Fruit fly (Drosophila melanogaster) whole organism, embryonic: Measurements from ENCODE around the gene trv.

Experiments
- Atf-2 ChIP-seq: fragments of 200-800 bp; sonication (Bioruptor generic); optimal IDR thresholded peaks from 2 replicates; lab custom pipeline; 2016; ENCODE audit warnings: missing biosample characterization, missing genetic modification characterization
- CG10654 ChIP-seq: fragments of 200-800 bp; sonication (Bioruptor generic); optimal IDR thresholded peaks from 2 replicates; lab custom pipeline; 2016; ENCODE audit warnings: missing biosample characterization, missing genetic modification characterization
- CG12219 ChIP-seq: fragments of 200-800 bp; sonication (Bioruptor generic); optimal IDR thresholded peaks from 3 replicates; lab custom pipeline; 2018; ENCODE audit warnings: missing biosample characterization, mild to moderate bottlenecking, missing genetic modification characterization
- CG12299 ChIP-seq: fragments of 200-800 bp; sonication (Bioruptor generic); optimal IDR thresholded peaks from 2 replicates; lab custom pipeline; 2018; ENCODE audit warnings: missing biosample characterization, mild to moderate bottlenecking, missing genetic modification characterization
- CG12391 ChIP-seq: fragments of 200-800 bp; sonication (Bioruptor generic); optimal IDR thresholded peaks from 3 replicates; lab custom pipeline; 2018; ENCODE audit warnings: missing biosample characterization, mild to moderate bottlenecking, missing genetic modification characterization, moderate library complexity
- CG13296 ChIP-seq: fragments of 200-800 bp; sonication (Bioruptor generic); optimal IDR thresholded peaks from 3 replicates; lab custom pipeline; 2018; ENCODE audit warnings: missing biosample characterization, mild to moderate bottlenecking, missing genetic modification characterization
- CG14965 ChIP-seq: fragments of 200-800 bp; sonication (Bioruptor generic); optimal IDR thresholded peaks from 2 replicates; lab custom pipeline; 2016; ENCODE audit warnings: missing biosample characterization, missing genetic modification characterization, borderline replicate concordance
- CG15073 ChIP-seq: fragments of 200-800 bp; sonication (Bioruptor generic); optimal IDR thresholded peaks from 2 replicates; lab custom pipeline; 2016; ENCODE audit warnings: missing biosample characterization, missing genetic modification characterization
- CG15601 ChIP-seq: fragments of 200-800 bp; sonication (Bioruptor generic); optimal IDR thresholded peaks from 3 replicates; lab custom pipeline; 2019; ENCODE audit warnings: missing biosample characterization, mild to moderate bottlenecking, missing genetic modification characterization, moderate library complexity
- CG1602 ChIP-seq: fragments of 200-800 bp; sonication (Bioruptor generic); optimal IDR thresholded peaks from 3 replicates; lab custom pipeline; 2016; ENCODE audit warnings: missing biosample characterization, missing genetic modification characterization
- CG2202 ChIP-seq: fragments of 200-800 bp; sonication (Bioruptor generic); optimal IDR thresholded peaks from 2 replicates; lab custom pipeline; 2018; ENCODE audit warnings: missing biosample characterization, mild to moderate bottlenecking, missing genetic modification characterization
- CG31441 ChIP-seq: fragments of 200-800 bp; sonication (Bioruptor generic); IDR thresholded peaks from 2 replicates; pipeline ENCODE4 v1.3.6; 2022; ENCODE audit warnings: missing biosample characterization, missing genetic modification characterization
- CG32772 ChIP-seq: fragments of 200-800 bp; sonication (Bioruptor generic); IDR thresholded peaks from 2 replicates; pipeline ENCODE4 v1.3.6; 2022; ENCODE audit warnings: missing biosample characterization, missing genetic modification characterization
- CG4282 ChIP-seq: fragments of 200-800 bp; sonication (Bioruptor generic); optimal IDR thresholded peaks from 2 replicates; lab custom pipeline; 2016; ENCODE audit warnings: missing biosample characterization, missing genetic modification characterization
- CG4820 ChIP-seq: fragments of 200-800 bp; sonication (Bioruptor generic); optimal IDR thresholded peaks from 3 replicates; lab custom pipeline; 2016; ENCODE audit warnings: missing biosample characterization, missing genetic modification characterization
- CG6813 ChIP-seq: fragments of 200-800 bp; sonication (Bioruptor generic); optimal IDR thresholded peaks from 2 replicates; lab custom pipeline; 2017; ENCODE audit warnings: missing biosample characterization, missing genetic modification characterization, mild to moderate bottlenecking, moderate library complexity, missing genetic modification reagents
- CG8281 ChIP-seq: fragments of 200-800 bp; sonication (Bioruptor generic); optimal IDR thresholded peaks from 2 replicates; lab custom pipeline; 2018; ENCODE audit warnings: missing biosample characterization, mild to moderate bottlenecking, missing genetic modification characterization, moderate library complexity
- CG8290 ChIP-seq, 3 experiments: fragments of 200-800 bp; sonication (Bioruptor generic); optimal IDR thresholded peaks; 2 replicates each; lab custom pipeline; 2016 to 2019; ENCODE audit warnings: missing biosample characterization in 3 of 3, missing genetic modification characterization in 3 of 3, mild to moderate bottlenecking in 2 of 3, moderate library complexity in 1 of 3
- CG9876 ChIP-seq: fragments of 200-800 bp; sonication (Bioruptor generic); optimal IDR thresholded peaks from 2 replicates; lab custom pipeline; 2016; ENCODE audit warnings: missing biosample characterization, missing genetic modification characterization
- CkIIα-i1 ChIP-seq: fragments of 200-800 bp; sonication (Bioruptor generic); IDR thresholded peaks from 2 replicates; pipeline ENCODE4 v1.3.6; 2022; ENCODE audit warnings: missing biosample characterization, missing genetic modification characterization
- Ets97D ChIP-seq: fragments of 200-800 bp; sonication (Bioruptor generic); optimal IDR thresholded peaks from 3 replicates; lab custom pipeline; 2016; ENCODE audit warnings: missing biosample characterization, missing genetic modification characterization
- Lhr ChIP-seq: fragments of 200-800 bp; sonication (Bioruptor generic); optimal IDR thresholded peaks from 3 replicates; lab custom pipeline; 2017; ENCODE audit warnings: mild to moderate bottlenecking, missing biosample characterization, missing genetic modification reagents, missing genetic modification characterization
- NK7.1 ChIP-seq: fragments of 200-800 bp; sonication (Bioruptor generic); optimal IDR thresholded peaks from 3 replicates; lab custom pipeline; 2016; ENCODE audit warnings: missing biosample characterization, missing genetic modification characterization
- Oaz ChIP-seq: fragments of 200-800 bp; sonication (Bioruptor generic); IDR thresholded peaks from 2 replicates; pipeline ENCODE4 v1.3.6; 2022; ENCODE audit warnings: missing biosample characterization, missing genetic modification characterization
- Pdp1 ChIP-seq, 2 experiments: fragments of 200-800 bp; sonication (Bioruptor generic); optimal IDR thresholded peaks; 3 replicates each; lab custom pipeline; 2016; ENCODE audit warnings: missing biosample characterization in 2 of 2, missing genetic modification characterization in 2 of 2, mild to moderate bottlenecking in 1 of 2, moderate library complexity in 1 of 2
- Vsx1 ChIP-seq: fragments of 200-800 bp; sonication (Bioruptor generic); optimal IDR thresholded peaks from 2 replicates; lab custom pipeline; 2017; ENCODE audit warnings: missing biosample characterization, mild to moderate bottlenecking, missing genetic modification characterization, missing genetic modification reagents
- YL-1 ChIP-seq: fragments of 200-800 bp; sonication (Bioruptor generic); optimal IDR thresholded peaks from 3 replicates; lab custom pipeline; 2017; ENCODE audit warnings: missing biosample characterization, mild to moderate bottlenecking, missing genetic modification characterization
- ato ChIP-seq: fragments of 200-800 bp; sonication (Bioruptor generic); IDR thresholded peaks from 2 replicates; pipeline ENCODE4 v1.3.6; 2022; ENCODE audit warnings: missing biosample characterization, missing genetic modification characterization; ENCODE audit not compliant: partially characterized antibody
- caup ChIP-seq: fragments of 200-800 bp; sonication (Bioruptor generic); optimal IDR thresholded peaks from 3 replicates; lab custom pipeline; 2017; ENCODE audit warnings: missing biosample characterization, mild to moderate bottlenecking, missing genetic modification characterization, moderate library complexity; ENCODE audit not compliant: severe bottlenecking
- chm ChIP-seq: fragments of 200-800 bp; sonication (Bioruptor generic); IDR thresholded peaks from 2 replicates; pipeline ENCODE4 v1.3.6; 2022; ENCODE audit warnings: missing biosample characterization, missing genetic modification characterization
- ci ChIP-seq: fragments of 200-800 bp; sonication (Bioruptor generic); IDR thresholded peaks from 3 replicates; pipeline ENCODE4 v1.3.6; 2022; ENCODE audit warnings: missing biosample characterization, missing genetic modification characterization
- dysf ChIP-seq: fragments of 200-800 bp; sonication (Bioruptor generic); IDR thresholded peaks from 3 replicates; pipeline ENCODE4 v1.3.6; 2022; ENCODE audit warnings: missing biosample characterization, missing genetic modification characterization
- en ChIP-seq: fragments of 200-800 bp; sonication (Bioruptor generic); optimal IDR thresholded peaks from 2 replicates; lab custom pipeline; 2016; ENCODE audit warnings: missing biosample characterization, missing genetic modification characterization
- fd64A ChIP-seq: fragments of 200-800 bp; sonication (Bioruptor generic); optimal IDR thresholded peaks from 3 replicates; lab custom pipeline; 2018; ENCODE audit warnings: missing biosample characterization, mild to moderate bottlenecking, missing genetic modification characterization
- ftz-f1 ChIP-seq: fragments of 200-800 bp; sonication (Bioruptor generic); optimal IDR thresholded peaks from 2 replicates; lab custom pipeline; 2016; ENCODE audit warnings: missing biosample characterization, missing genetic modification characterization
- gro ChIP-seq: fragments of 200-800 bp; sonication (Bioruptor generic); optimal IDR thresholded peaks from 2 replicates; lab custom pipeline; 2016; ENCODE audit warnings: missing biosample characterization, missing genetic modification characterization
- h ChIP-seq: fragments of >200 bp; optimal IDR thresholded peaks from 2 replicates; lab custom pipeline; 2017
- her ChIP-seq: fragments of 200-800 bp; sonication (Bioruptor generic); optimal IDR thresholded peaks from 2 replicates; lab custom pipeline; 2016; ENCODE audit warnings: missing biosample characterization, missing genetic modification characterization
- jing ChIP-seq: fragments of 200-800 bp; sonication (Bioruptor generic); optimal IDR thresholded peaks from 2 replicates; lab custom pipeline; 2018; ENCODE audit warnings: missing biosample characterization, mild to moderate bottlenecking, missing genetic modification characterization
- kni ChIP-seq: fragments of 200-800 bp; sonication (Bioruptor generic); optimal IDR thresholded peaks from 3 replicates; lab custom pipeline; 2017; ENCODE audit warnings: mild to moderate bottlenecking, missing biosample characterization, missing genetic modification reagents, missing genetic modification characterization
- p53 ChIP-seq: fragments of 200-800 bp; sonication (Bioruptor generic); optimal IDR thresholded peaks from 2 replicates; lab custom pipeline; 2016; ENCODE audit warnings: missing biosample characterization, missing genetic modification characterization
- pan ChIP-seq, 4 experiments: fragments of >200 bp in 3 of 4; fragments of 200-800 bp in 1 of 4; sonication (Bioruptor generic) in 1 of 4; optimal IDR thresholded peaks in 3 of 4; IDR thresholded peaks in 1 of 4; 2 replicates each; pipeline versions ENCODE4 v1.3.6 to Lab custom; 2017 to 2022; ENCODE audit warnings: missing biosample characterization in 2 of 4, missing genetic modification characterization in 2 of 4, mixed read lengths in 1 of 4
- pzg ChIP-seq: fragments of 200-800 bp; sonication (Bioruptor generic); optimal IDR thresholded peaks from 3 replicates; lab custom pipeline; 2018; ENCODE audit warnings: missing biosample characterization, mild to moderate bottlenecking, missing genetic modification characterization, moderate library complexity
- sc ChIP-seq, 3 experiments: fragments of >200 bp in 2 of 3; fragments of 200-800 bp in 1 of 3; sonication (Bioruptor generic) in 1 of 3; optimal IDR thresholded peaks; 2 replicates in 2 of 3; 3 replicates in 1 of 3; lab custom pipeline; 2017; ENCODE audit warnings: mild to moderate bottlenecking in 1 of 3, missing biosample characterization in 1 of 3, missing genetic modification characterization in 1 of 3, missing genetic modification reagents in 1 of 3
- slou ChIP-seq: fragments of 200-800 bp; sonication (Bioruptor generic); optimal IDR thresholded peaks from 3 replicates; lab custom pipeline; 2016; ENCODE audit warnings: missing biosample characterization, missing genetic modification characterization
- sob ChIP-seq: fragments of 200-800 bp; sonication (Bioruptor generic); IDR thresholded peaks from 2 replicates; pipeline ENCODE4 v1.3.6; 2022; ENCODE audit warnings: missing biosample characterization, missing genetic modification characterization
- sug ChIP-seq: fragments of 200-800 bp; optimal IDR thresholded peaks from 2 replicates; lab custom pipeline; 2019; ENCODE audit warnings: missing biosample characterization, mild to moderate bottlenecking, missing genetic modification characterization, moderate library complexity
- vvl ChIP-seq: fragments of 200-800 bp; sonication (Bioruptor generic); IDR thresholded peaks from 2 replicates; pipeline ENCODE4 v1.3.6; 2022; ENCODE audit warnings: missing biosample characterization, missing genetic modification characterization
- zf30C ChIP-seq: fragments of 200-800 bp; sonication (Bioruptor generic); optimal IDR thresholded peaks from 3 replicates; lab custom pipeline; 2018; ENCODE audit warnings: missing biosample characterization, mild to moderate bottlenecking, missing genetic modification characterization

The trv gene

dm6 chr3R:28026315-28026714 lies at the start of gene trv:
Gene trv (plus strand): TSS chr3R:28026615.
- TF ChIP-seq CkIIα-i1 (GFP tag; lab: Robert Waterston, UW) (no peak), CG15601 (tag; lab: Kevin White, UChicago) (no peak), pzg (GFP tag; lab: Kevin White, UChicago) (no peak), sc (optimal IDR thresholded peaks at IDR 0.05; lab: Kevin White, UChicago) (no peak), sc (GFP tag; optimal IDR thresholded peaks at IDR 0.05; lab: Kevin White, UChicago) (no peak), YL-1 (GFP tag; lab: Kevin White, UChicago) (no peak), Atf-2 (GFP tag; lab: Kevin White, UChicago) (no peak), zf30C (GFP tag; lab: Kevin White, UChicago) (no peak), CG31441 (GFP tag; lab: Robert Waterston, UW) (no peak), ato (GFP tag; lab: Robert Waterston, UW) (no peak), jing (no peak), vvl (GFP tag; lab: Robert Waterston, UW) (no peak), Ets97D (GFP tag; lab: Kevin White, UChicago) (no peak), chm (no peak), CG8281 (no peak), sob (GFP tag; lab: Robert Waterston, UW) (no peak), pan (optimal IDR thresholded peaks at IDR 0.05; lab: Kevin White, UChicago) (no peak), pan (GFP tag; optimal IDR thresholded peaks at IDR 0.05 in 1 of 2, IDR thresholded peaks at IDR 0.05 in 1 of 2) (no peak), fd64A (GFP tag; lab: Kevin White, UChicago) (no peak), kni (GFP tag; lab: Kevin White, UChicago) (no peak), Pdp1 (GFP tag; optimal IDR thresholded peaks at IDR 0.05; lab: Kevin White, UChicago) (no peak), NK7.1 (GFP tag; lab: Kevin White, UChicago) (no peak)

- TF ChIP-seq Lhr (GFP tag; lab: Kevin White, UChicago) = no peak
- no peak for TF ChIP-seq en
- TF ChIP-seq gro = no peak
- no peak for TF ChIP-seq Oaz (GFP tag; lab: Robert Waterston, UW)
- peak; percentile 8 for TF ChIP-seq her
- no peak for TF ChIP-seq CG1602 (GFP tag; lab: Kevin White, UChicago)
- no peak for TF ChIP-seq CG10654 (GFP tag; lab: Kevin White, UChicago)
- no peak for TF ChIP-seq CG6813 (GFP tag; lab: Kevin White, UChicago)
- peak; percentile 24; the same call in 1 of the 3 replicates for TF ChIP-seq ci (GFP tag; lab: Robert Waterston, UW)
- peak; percentile 7 for TF ChIP-seq sug (tag; lab: Kevin White, UChicago)
- TF ChIP-seq CG15073 = no peak
- no peak for TF ChIP-seq ato (GFP tag; lab: Robert Waterston, UW)
- TF ChIP-seq CG4282 (GFP tag; lab: Kevin White, UChicago) = no peak
- peak; percentile 16 for TF ChIP-seq CG13296 (GFP tag; lab: Kevin White, UChicago)
- TF ChIP-seq CG12299 (tag; lab: Kevin White, UChicago) = no peak
- TF ChIP-seq h (lab: Kevin White, UChicago) = no peak
- TF ChIP-seq CG4820 (GFP tag; lab: Kevin White, UChicago) = no peak
- TF ChIP-seq CG32772 (GFP tag; lab: Robert Waterston, UW) = no peak
- no peak for TF ChIP-seq ftz-f1 (GFP tag; lab: Kevin White, UChicago)
- no peak for TF ChIP-seq CG8290 (GFP tag; optimal IDR thresholded peaks at IDR 0.05; lab: Kevin White, UChicago)
- peak in 1 of 2 experiments; percentile 51 for TF ChIP-seq CG8290 (tag; optimal IDR thresholded peaks at IDR 0.05; lab: Kevin White, UChicago)
- no peak for TF ChIP-seq slou
- no peak for TF ChIP-seq CG2202
- no peak for TF ChIP-seq CG12391 (tag; lab: Kevin White, UChicago)
- TF ChIP-seq CG14965 (GFP tag; lab: Kevin White, UChicago) = no peak
- TF ChIP-seq CG12219 (GFP tag; lab: Kevin White, UChicago) = no peak
- TF ChIP-seq caup (GFP tag; lab: Kevin White, UChicago) = peak; percentile 52
- no peak for TF ChIP-seq p53 (GFP tag; lab: Kevin White, UChicago)
- no peak for TF ChIP-seq dysf (GFP tag; lab: Robert Waterston, UW)
- no peak for TF ChIP-seq CG9876
- TF ChIP-seq Vsx1 (GFP tag; lab: Kevin White, UChicago) = peak; percentile 41
Measured at dm6 chr3R:27986794-27987193, 39.6 kb upstream of the trv start.
